In the genomic region with DNA sequence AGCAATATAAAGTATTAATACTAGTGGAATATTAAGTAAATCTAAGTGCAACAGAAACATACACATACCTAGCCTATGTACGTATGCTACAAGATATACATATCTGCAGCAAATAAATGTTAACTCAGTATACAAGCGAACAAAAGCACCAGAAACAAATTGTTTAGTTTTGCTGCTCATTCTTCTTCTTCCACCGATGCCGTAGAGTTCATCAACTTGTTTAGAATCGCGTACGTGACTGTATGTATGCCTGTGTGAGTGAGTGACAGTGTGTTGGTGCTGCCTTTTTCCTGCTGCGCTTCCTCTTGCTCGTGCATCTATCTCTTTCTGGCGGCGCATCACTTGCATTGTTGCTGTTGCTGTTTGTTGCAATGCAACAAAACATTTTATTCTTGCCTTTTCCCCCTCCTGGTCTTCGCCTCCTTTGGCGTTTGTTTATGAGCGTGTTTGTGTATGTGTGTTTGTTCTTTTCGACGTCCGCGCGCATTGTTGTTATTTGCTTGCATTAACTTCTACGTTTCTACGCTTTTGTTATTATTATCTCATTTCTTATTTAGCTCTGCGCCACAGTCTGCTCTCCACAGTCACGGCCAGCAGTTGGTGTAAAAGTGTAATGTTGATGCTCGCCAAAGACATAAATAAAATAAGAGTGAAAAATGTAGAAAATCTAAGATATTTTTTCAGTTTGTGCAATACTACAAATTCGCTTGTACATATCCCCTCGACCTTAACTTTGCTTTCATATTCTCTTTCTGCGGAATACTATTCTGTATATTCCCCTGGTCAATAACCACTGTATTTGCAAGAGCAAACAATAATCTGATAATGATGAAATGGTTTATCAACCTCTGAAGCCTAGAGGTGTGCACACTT, we compare ENCODE assay signal across 5 fruit fly cellular contexts.
TF ChIP-seq lines count a peak whose summit lies in the region.

No protein-coding gene starts in this region.

TF ChIP-seq in whole organism, adult, 20 proteins besides CTCF, POLR2A, EP300 and RAD21 (continued from another document):
- TF ChIP-seq CG1620 (GFP tag; optimal IDR thresholded peaks at IDR 0.05; lab: Kevin White, UChicago) (peak; percentile 3), CG7101 (tag; optimal IDR thresholded peaks at IDR 0.05; lab: Kevin White, UChicago) (peak; percentile 16), ovo (GFP tag; optimal IDR thresholded peaks at IDR 0.05; lab: Kevin White, UChicago) (no peak), toe (GFP tag; optimal IDR thresholded peaks at IDR 0.05; lab: Kevin White, UChicago) (peak; percentile 22), Mnt (GFP tag; optimal IDR thresholded peaks at IDR 0.05; lab: Kevin White, UChicago) (no peak)

TF ChIP-seq in whole organism, embryonic, 481 proteins besides CTCF, POLR2A, EP300 and RAD21 (continued from another document and continues in another):
- TF ChIP-seq Nf-YB (GFP tag; optimal IDR thresholded peaks at IDR 0.05; lab: Kevin White, UChicago) (no peak), ftz-f1 (GFP tag; optimal IDR thresholded peaks at IDR 0.05; lab: Kevin White, UChicago) (no peak), CG32772 (GFP tag; IDR thresholded peaks at IDR 0.05; lab: Robert Waterston, UW) (no peak), CG1832 (GFP tag; optimal IDR thresholded peaks at IDR 0.05; lab: Kevin White, UChicago) (peak; percentile 40), stc (GFP tag; IDR thresholded peaks at IDR 0.05; lab: Robert Waterston, UW) (peak; percentile 46; the same call in 1 of the 2 replicates), Bdp1 (GFP tag; optimal IDR thresholded peaks at IDR 0.05; lab: Kevin White, UChicago) (no peak), Ada2b (GFP tag; IDR thresholded peaks at IDR 0.05; lab: Robert Waterston, UW) (peak; percentile 28; the same call in 1 of the 2 replicates), wek (GFP tag; optimal IDR thresholded peaks at IDR 0.05; lab: Kevin White, UChicago) (peak; percentile 16), Doc2 (GFP tag; IDR thresholded peaks at IDR 0.05; lab: Robert Waterston, UW) (no peak), gce (GFP tag; IDR thresholded peaks at IDR 0.05; lab: Robert Waterston, UW) (no peak), CG32532 (GFP tag; IDR thresholded peaks at IDR 0.05; lab: Robert Waterston, UW) (no peak), CG31365 (tag; optimal IDR thresholded peaks at IDR 0.05; lab: Kevin White, UChicago) (no peak), CG5953 (GFP tag; IDR thresholded peaks at IDR 0.05; lab: Robert Waterston, UW) (no peak), ken (GFP tag; IDR thresholded peaks at IDR 0.05; lab: Robert Waterston, UW) (no peak), CG17612 (GFP tag; IDR thresholded peaks at IDR 0.05; lab: Robert Waterston, UW) (no peak), CG7963 (GFP tag; IDR thresholded peaks at IDR 0.05; lab: Robert Waterston, UW; ENCODE audit: partially characterized antibody) (no peak), otp (GFP tag; IDR thresholded peaks at IDR 0.05; lab: Robert Waterston, UW) (no peak), TFAM (GFP tag; optimal IDR thresholded peaks at IDR 0.05; lab: Kevin White, UChicago) (no peak), Camta (GFP tag; optimal IDR thresholded peaks at IDR 0.05; lab: Kevin White, UChicago) (no peak), pfk (GFP tag; optimal IDR thresholded peaks at IDR 0.05; lab: Kevin White, UChicago) (no peak), CG13296 (GFP tag; optimal IDR thresholded peaks at IDR 0.05; lab: Kevin White, UChicago) (peak; percentile 2), CG4404 (GFP tag; IDR thresholded peaks at IDR 0.05; lab: Robert Waterston, UW) (no peak), sob (GFP tag; IDR thresholded peaks at IDR 0.05; lab: Robert Waterston, UW) (peak; percentile 57), CoRest (tag; optimal IDR thresholded peaks at IDR 0.05; lab: Kevin White, UChicago) (peak; percentile 2), jing (GFP tag; optimal IDR thresholded peaks at IDR 0.05; lab: Kevin White, UChicago) (no peak), CG6175 (GFP tag; IDR thresholded peaks at IDR 0.05; lab: Robert Waterston, UW) (no peak), slou (GFP tag; optimal IDR thresholded peaks at IDR 0.05; lab: Kevin White, UChicago) (no peak), sug (tag; optimal IDR thresholded peaks at IDR 0.05; lab: Kevin White, UChicago) (no peak), HLH54F (GFP tag; optimal IDR thresholded peaks at IDR 0.05; lab: Kevin White, UChicago) (peak; percentile 36), HmgZ (tag; optimal IDR thresholded peaks at IDR 0.05; lab: Kevin White, UChicago) (no peak)

TF ChIP-seq in whole organism, prepupa, 60 proteins besides CTCF, POLR2A, EP300 and RAD21 (continued from another document and continues in another):
- peak; percentile 45 for TF ChIP-seq Gug (GFP tag; IDR thresholded peaks at IDR 0.05; lab: Robert Waterston, UW)
- TF ChIP-seq net (GFP tag; optimal IDR thresholded peaks at IDR 0.05; lab: Kevin White, UChicago), result peak; percentile 42
- peak; percentile 55 for TF ChIP-seq CG8319 (GFP tag; optimal IDR thresholded peaks at IDR 0.05; lab: Kevin White, UChicago)
- TF ChIP-seq CG3032 (tag; optimal IDR thresholded peaks at IDR 0.05; lab: Kevin White, UChicago), result peak; percentile 15
- TF ChIP-seq Sox15 (GFP tag; optimal IDR thresholded peaks at IDR 0.05; lab: Kevin White, UChicago), result peak; percentile 17
- peak; percentile 45 for TF ChIP-seq CG3919 (GFP tag; optimal IDR thresholded peaks at IDR 0.05; lab: Kevin White, UChicago)
- TF ChIP-seq CG6808 (GFP tag; optimal IDR thresholded peaks at IDR 0.05; lab: Kevin White, UChicago), result peak; percentile 52
- TF ChIP-seq eg (GFP tag; IDR thresholded peaks at IDR 0.05; lab: Robert Waterston, UW), result peak; percentile 46; the same call in 1 of the 3 replicates
- peak; percentile 69 for TF ChIP-seq achi (GFP tag; optimal IDR thresholded peaks at IDR 0.05; lab: Kevin White, UChicago)
- peak; percentile 92 for TF ChIP-seq svp (GFP tag; lab: Kevin White, UChicago)
- peak; percentile 41 for TF ChIP-seq Ets21C (GFP tag; optimal IDR thresholded peaks at IDR 0.05; lab: Kevin White, UChicago)
- peak; percentile 57 for TF ChIP-seq CG6276 (GFP tag; optimal IDR thresholded peaks at IDR 0.05; lab: Kevin White, UChicago)
- TF ChIP-seq salr (GFP tag; optimal IDR thresholded peaks at IDR 0.05; lab: Kevin White, UChicago), result peak in 1 of 2 experiments; percentile 42
- TF ChIP-seq CG6163 (GFP tag; IDR thresholded peaks at IDR 0.05; lab: Robert Waterston, UW), result peak; percentile 30; the same call in 1 of the 3 replicates
- peak; percentile 72 for TF ChIP-seq fkh (GFP tag; optimal IDR thresholded peaks at IDR 0.05; lab: Kevin White, UChicago)
- peak; percentile 75 for TF ChIP-seq CG32006 (GFP tag; optimal IDR thresholded peaks at IDR 0.05; lab: Kevin White, UChicago)
- TF ChIP-seq CG7368 (GFP tag; optimal IDR thresholded peaks at IDR 0.05; lab: Kevin White, UChicago), result peak; percentile 37
- peak; percentile 56 for TF ChIP-seq CG8632 (GFP tag; optimal IDR thresholded peaks at IDR 0.05; lab: Kevin White, UChicago)
- TF ChIP-seq lz (GFP tag; optimal IDR thresholded peaks at IDR 0.05; lab: Kevin White, UChicago), result peak; percentile 72
- peak; percentile 21 for TF ChIP-seq dac (GFP tag; optimal IDR thresholded peaks at IDR 0.05; lab: Kevin White, UChicago)
- no peak for TF ChIP-seq fd59A (GFP tag; optimal IDR thresholded peaks at IDR 0.05; lab: Kevin White, UChicago)
- peak; percentile 37 for TF ChIP-seq CG11762 (GFP tag; optimal IDR thresholded peaks at IDR 0.05; lab: Kevin White, UChicago; ENCODE audit: insufficient read depth)
- peak; percentile 65 for TF ChIP-seq Met (GFP tag; optimal IDR thresholded peaks at IDR 0.05; lab: Kevin White, UChicago)
- peak; percentile 8 for TF ChIP-seq Eip75B (GFP tag; optimal IDR thresholded peaks at IDR 0.05; lab: Kevin White, UChicago)
- TF ChIP-seq CG31627 (GFP tag; optimal IDR thresholded peaks at IDR 0.05; lab: Kevin White, UChicago), result peak; percentile 69
- no peak for TF ChIP-seq ss (GFP tag; optimal IDR thresholded peaks at IDR 0.05; lab: Kevin White, UChicago)
- TF ChIP-seq esn (GFP tag; optimal IDR thresholded peaks at IDR 0.05; lab: Kevin White, UChicago), result peak; percentile 71
- TF ChIP-seq spab (GFP tag; optimal IDR thresholded peaks at IDR 0.05; lab: Kevin White, UChicago), result peak; percentile 3
- TF ChIP-seq topi (GFP tag; optimal IDR thresholded peaks at IDR 0.05; lab: Kevin White, UChicago), result peak; percentile 63

TF ChIP-seq in whole organism, pupa, 21 proteins besides CTCF, POLR2A, EP300 and RAD21 (continued from another document):
- TF ChIP-seq Pif1A (GFP tag; optimal IDR thresholded peaks at IDR 0.05; lab: Kevin White, UChicago) (peak; percentile 51), CG15710 (tag; optimal IDR thresholded peaks at IDR 0.05; lab: Kevin White, UChicago) (peak; percentile 29), CG10348 (GFP tag; IDR thresholded peaks at IDR 0.05; lab: Robert Waterston, UW) (no peak), CG17806 (tag; optimal IDR thresholded peaks at IDR 0.05; lab: Kevin White, UChicago) (peak; percentile 33), Pif1B (GFP tag; optimal IDR thresholded peaks at IDR 0.05; lab: Kevin White, UChicago) (peak; percentile 10)

TF ChIP-seq in whole organism, wandering third instar larva, 38 proteins besides CTCF, POLR2A, EP300 and RAD21 (continued from another document):
- TF ChIP-seq foxo (GFP tag; optimal IDR thresholded peaks at IDR 0.05; lab: Kevin White, UChicago) (peak in 1 of 2 experiments; percentile 69), rgr (GFP tag; optimal IDR thresholded peaks at IDR 0.05; lab: Kevin White, UChicago) (peak; percentile 72), tai (GFP tag; optimal IDR thresholded peaks at IDR 0.05; lab: Kevin White, UChicago) (peak; percentile 44), brk (GFP tag; optimal IDR thresholded peaks at IDR 0.05; lab: Kevin White, UChicago) (no peak)
